Fruit fly (Drosophila melanogaster) whole organism, embryonic: ENCODE data around the gene Ubc4.

Experiments used
- ATbp ChIP-seq: fragments of 200-800 bp; sonication (Bioruptor generic); optimal IDR thresholded peaks from 2 replicates; lab custom pipeline; 2017; ENCODE audit warnings: missing biosample characterization, mild to moderate bottlenecking, missing genetic modification characterization, missing genetic modification reagents
- Aef1 ChIP-seq: fragments of 200-800 bp; sonication (Bioruptor generic); IDR thresholded peaks from 3 replicates; pipeline ENCODE4 v1.3.6; 2022; ENCODE audit warnings: missing biosample characterization, missing genetic modification characterization
- CG10267 ChIP-seq: fragments of 200-800 bp; sonication (Bioruptor generic); optimal IDR thresholded peaks from 2 replicates; lab custom pipeline; 2018; ENCODE audit warnings: missing biosample characterization, mild to moderate bottlenecking, missing genetic modification characterization, moderate library complexity
- CG11560 ChIP-seq: fragments of 200-800 bp; sonication (Bioruptor generic); IDR thresholded peaks from 3 replicates; pipeline ENCODE4 v1.3.6; 2022; ENCODE audit warnings: missing biosample characterization, missing genetic modification characterization
- CG12236 ChIP-seq: fragments of 200-800 bp; sonication (Bioruptor generic); optimal IDR thresholded peaks from 2 replicates; lab custom pipeline; 2016; ENCODE audit warnings: missing biosample characterization, missing genetic modification characterization
- CG1233 ChIP-seq: fragments of 200-800 bp; sonication (Bioruptor generic); optimal IDR thresholded peaks from 4 replicates; lab custom pipeline; 2018; ENCODE audit warnings: missing biosample characterization, mild to moderate bottlenecking, missing genetic modification characterization
- CG13123 ChIP-seq: fragments of 200-800 bp; sonication (Bioruptor generic); optimal IDR thresholded peaks from 2 replicates; lab custom pipeline; 2016; ENCODE audit warnings: missing biosample characterization, missing genetic modification characterization
- CG13296 ChIP-seq: fragments of 200-800 bp; sonication (Bioruptor generic); optimal IDR thresholded peaks from 3 replicates; lab custom pipeline; 2018; ENCODE audit warnings: missing biosample characterization, mild to moderate bottlenecking, missing genetic modification characterization
- CG17186 ChIP-seq: fragments of 200-800 bp; sonication (Bioruptor generic); optimal IDR thresholded peaks from 3 replicates; lab custom pipeline; 2017; ENCODE audit warnings: missing biosample characterization, missing genetic modification reagents, missing genetic modification characterization
- CG17359 ChIP-seq: fragments of 200-800 bp; sonication (Bioruptor generic); optimal IDR thresholded peaks from 3 replicates; lab custom pipeline; 2018; ENCODE audit warnings: missing biosample characterization, mild to moderate bottlenecking, missing genetic modification characterization, moderate library complexity
- CG17612 ChIP-seq: fragments of 200-800 bp; sonication (Bioruptor generic); IDR thresholded peaks from 2 replicates; pipeline ENCODE4 v1.3.6; 2022; ENCODE audit warnings: missing biosample characterization, missing genetic modification characterization
- CG18476 ChIP-seq: fragments of 200-800 bp; sonication (Bioruptor generic); optimal IDR thresholded peaks from 2 replicates; lab custom pipeline; 2016; ENCODE audit warnings: missing biosample characterization, mild to moderate bottlenecking, missing genetic modification characterization
- CG18764 ChIP-seq: fragments of 200-800 bp; sonication (Bioruptor generic); optimal IDR thresholded peaks from 3 replicates; lab custom pipeline; 2016; ENCODE audit warnings: missing biosample characterization, missing genetic modification characterization
- CG30431 ChIP-seq: fragments of 200-800 bp; sonication (Bioruptor generic); optimal IDR thresholded peaks from 2 replicates; lab custom pipeline; 2017; ENCODE audit warnings: missing biosample characterization, missing genetic modification characterization
- CG31441 ChIP-seq: fragments of 200-800 bp; sonication (Bioruptor generic); IDR thresholded peaks from 2 replicates; pipeline ENCODE4 v1.3.6; 2022; ENCODE audit warnings: missing biosample characterization, missing genetic modification characterization
- CG3163 ChIP-seq: fragments of 200-800 bp; sonication (Bioruptor generic); optimal IDR thresholded peaks from 3 replicates; lab custom pipeline; 2016; ENCODE audit warnings: missing biosample characterization, missing genetic modification characterization
- CG3407 ChIP-seq: fragments of 200-800 bp; sonication (Bioruptor generic); optimal IDR thresholded peaks from 2 replicates; lab custom pipeline; 2018; ENCODE audit warnings: missing biosample characterization, mild to moderate bottlenecking, missing genetic modification characterization
- CG4360 ChIP-seq: fragments of 200-800 bp; sonication (Bioruptor generic); IDR thresholded peaks from 2 replicates; pipeline ENCODE4 v1.3.6; 2022; ENCODE audit warnings: missing biosample characterization, missing genetic modification characterization
- CG4707 ChIP-seq: fragments of 200-800 bp; sonication (Bioruptor generic); optimal IDR thresholded peaks from 2 replicates; lab custom pipeline; 2018; ENCODE audit warnings: missing biosample characterization, mild to moderate bottlenecking, missing genetic modification characterization, moderate library complexity
- CG6254 ChIP-seq: fragments of 200-800 bp; sonication (Bioruptor generic); optimal IDR thresholded peaks from 3 replicates; lab custom pipeline; 2017; ENCODE audit warnings: mild to moderate bottlenecking, missing biosample characterization, missing genetic modification reagents, missing genetic modification characterization
- CG7556 ChIP-seq: fragments of 200-800 bp; sonication (Bioruptor generic); optimal IDR thresholded peaks from 2 replicates; lab custom pipeline; 2017; ENCODE audit warnings: missing biosample characterization, mild to moderate bottlenecking, missing genetic modification characterization
- CG8290 ChIP-seq, 3 experiments: fragments of 200-800 bp; sonication (Bioruptor generic); optimal IDR thresholded peaks; 2 replicates each; lab custom pipeline; 2016 to 2019; ENCODE audit warnings: missing biosample characterization in 3 of 3, missing genetic modification characterization in 3 of 3, mild to moderate bottlenecking in 2 of 3, moderate library complexity in 1 of 3
- CG8388 ChIP-seq: fragments of 200-800 bp; sonication (Bioruptor generic); optimal IDR thresholded peaks from 2 replicates; lab custom pipeline; 2019; ENCODE audit warnings: missing biosample characterization, mild to moderate bottlenecking, missing genetic modification characterization, moderate library complexity
- CG8924 ChIP-seq: fragments of 200-800 bp; optimal IDR thresholded peaks from 3 replicates; lab custom pipeline; 2019; ENCODE audit warnings: missing biosample characterization, mild to moderate bottlenecking, missing genetic modification characterization, moderate library complexity
- CG9817 ChIP-seq: fragments of 200-800 bp; sonication (Bioruptor generic); optimal IDR thresholded peaks from 2 replicates; lab custom pipeline; 2018; ENCODE audit warnings: missing biosample characterization, mild to moderate bottlenecking, missing genetic modification characterization, moderate library complexity
- Dll ChIP-seq: fragments of 200-800 bp; sonication (Bioruptor generic); IDR thresholded peaks from 4 replicates; pipeline ENCODE4 v1.3.6; 2022; ENCODE audit warnings: missing biosample characterization, missing genetic modification characterization; ENCODE audit not compliant: partially characterized antibody
- Dp ChIP-seq: fragments of 200-800 bp; sonication (Bioruptor generic); optimal IDR thresholded peaks from 2 replicates; lab custom pipeline; 2018; ENCODE audit warnings: missing biosample characterization, mild to moderate bottlenecking, missing genetic modification characterization, moderate library complexity
- HLH3B ChIP-seq: fragments of 200-800 bp; sonication (Bioruptor generic); IDR thresholded peaks from 2 replicates; pipeline ENCODE4 v1.3.6; 2022; ENCODE audit warnings: missing biosample characterization, missing genetic modification characterization
- Hand ChIP-seq: fragments of 200-800 bp; sonication (Bioruptor generic); optimal IDR thresholded peaks from 2 replicates; lab custom pipeline; 2017; ENCODE audit warnings: mild to moderate bottlenecking, missing biosample characterization, missing genetic modification reagents, missing genetic modification characterization
- MTF-1 ChIP-seq: fragments of 200-800 bp; sonication (Bioruptor generic); optimal IDR thresholded peaks from 2 replicates; lab custom pipeline; 2018; ENCODE audit warnings: missing biosample characterization, mild to moderate bottlenecking, missing genetic modification characterization, borderline replicate concordance
- NK7.1 ChIP-seq: fragments of 200-800 bp; sonication (Bioruptor generic); optimal IDR thresholded peaks from 3 replicates; lab custom pipeline; 2016; ENCODE audit warnings: missing biosample characterization, missing genetic modification characterization
- Side ChIP-seq: fragments of 200-800 bp; sonication (Bioruptor generic); optimal IDR thresholded peaks from 2 replicates; lab custom pipeline; 2016; ENCODE audit warnings: missing biosample characterization, missing genetic modification characterization
- cato ChIP-seq: fragments of 200-800 bp; sonication (Bioruptor generic); optimal IDR thresholded peaks from 2 replicates; lab custom pipeline; 2016; ENCODE audit warnings: missing biosample characterization, missing genetic modification characterization, borderline replicate concordance
- cg ChIP-seq: fragments of 200-800 bp; sonication (Bioruptor generic); optimal IDR thresholded peaks from 3 replicates; lab custom pipeline; 2019; ENCODE audit warnings: missing biosample characterization, mild to moderate bottlenecking, missing genetic modification characterization, moderate library complexity
- chinmo ChIP-seq: fragments of 200-800 bp; sonication (Bioruptor generic); IDR thresholded peaks from 4 replicates; pipeline ENCODE4 v1.3.6; 2022; ENCODE audit warnings: missing biosample characterization, missing genetic modification characterization; ENCODE audit not compliant: partially characterized antibody
- chm ChIP-seq: fragments of 200-800 bp; sonication (Bioruptor generic); IDR thresholded peaks from 2 replicates; pipeline ENCODE4 v1.3.6; 2022; ENCODE audit warnings: missing biosample characterization, missing genetic modification characterization
- crp ChIP-seq, 2 experiments: fragments of 200-800 bp; sonication (Bioruptor generic); optimal IDR thresholded peaks; 2 replicates in 1 of 2; 3 replicates in 1 of 2; lab custom pipeline; 2017; ENCODE audit warnings: missing biosample characterization in 2 of 2, missing genetic modification characterization in 2 of 2, mild to moderate bottlenecking in 1 of 2, moderate library complexity in 1 of 2
- dm ChIP-seq: fragments of 200-800 bp; sonication (Bioruptor generic); optimal IDR thresholded peaks from 3 replicates; lab custom pipeline; 2016; ENCODE audit warnings: missing biosample characterization, missing genetic modification characterization
- dmrt99B ChIP-seq: fragments of 200-800 bp; sonication (Bioruptor generic); optimal IDR thresholded peaks from 2 replicates; lab custom pipeline; 2018; ENCODE audit warnings: missing biosample characterization, mild to moderate bottlenecking, missing genetic modification characterization, moderate library complexity
- fru ChIP-seq: fragments of >200 bp; optimal IDR thresholded peaks from 2 replicates; lab custom pipeline; 2017
- odd ChIP-seq: fragments of 200-800 bp; sonication (Bioruptor generic); optimal IDR thresholded peaks from 2 replicates; lab custom pipeline; 2017; ENCODE audit warnings: missing biosample characterization, mild to moderate bottlenecking, missing genetic modification characterization
- psq ChIP-seq: fragments of 200-800 bp; sonication (Bioruptor generic); optimal IDR thresholded peaks from 2 replicates; lab custom pipeline; 2017; ENCODE audit warnings: missing biosample characterization, missing genetic modification characterization
- rib ChIP-seq: fragments of 200-800 bp; sonication (Bioruptor generic); IDR thresholded peaks from 2 replicates; pipeline ENCODE4 v1.3.6; 2022; ENCODE audit warnings: missing biosample characterization, missing genetic modification characterization
- schlank ChIP-seq: fragments of 200-800 bp; sonication (Bioruptor generic); optimal IDR thresholded peaks from 2 replicates; lab custom pipeline; 2018; ENCODE audit warnings: missing biosample characterization, mild to moderate bottlenecking, missing genetic modification characterization
- sisA ChIP-seq: fragments of 200-800 bp; sonication (Bioruptor generic); IDR thresholded peaks from 2 replicates; pipeline ENCODE4 v1.3.6; 2022; ENCODE audit warnings: missing biosample characterization, missing genetic modification characterization
- slp2 ChIP-seq: fragments of 200-800 bp; sonication (Bioruptor generic); optimal IDR thresholded peaks from 2 replicates; lab custom pipeline; 2016; ENCODE audit warnings: missing biosample characterization, missing genetic modification characterization
- tap ChIP-seq: fragments of 200-800 bp; optimal IDR thresholded peaks from 3 replicates; lab custom pipeline; 2019; ENCODE audit warnings: missing biosample characterization, mild to moderate bottlenecking, missing genetic modification characterization, moderate library complexity
- yki ChIP-seq: fragments of >200 bp; optimal IDR thresholded peaks from 3 replicates; lab custom pipeline; 2018

The Ubc4 gene

DNA sequence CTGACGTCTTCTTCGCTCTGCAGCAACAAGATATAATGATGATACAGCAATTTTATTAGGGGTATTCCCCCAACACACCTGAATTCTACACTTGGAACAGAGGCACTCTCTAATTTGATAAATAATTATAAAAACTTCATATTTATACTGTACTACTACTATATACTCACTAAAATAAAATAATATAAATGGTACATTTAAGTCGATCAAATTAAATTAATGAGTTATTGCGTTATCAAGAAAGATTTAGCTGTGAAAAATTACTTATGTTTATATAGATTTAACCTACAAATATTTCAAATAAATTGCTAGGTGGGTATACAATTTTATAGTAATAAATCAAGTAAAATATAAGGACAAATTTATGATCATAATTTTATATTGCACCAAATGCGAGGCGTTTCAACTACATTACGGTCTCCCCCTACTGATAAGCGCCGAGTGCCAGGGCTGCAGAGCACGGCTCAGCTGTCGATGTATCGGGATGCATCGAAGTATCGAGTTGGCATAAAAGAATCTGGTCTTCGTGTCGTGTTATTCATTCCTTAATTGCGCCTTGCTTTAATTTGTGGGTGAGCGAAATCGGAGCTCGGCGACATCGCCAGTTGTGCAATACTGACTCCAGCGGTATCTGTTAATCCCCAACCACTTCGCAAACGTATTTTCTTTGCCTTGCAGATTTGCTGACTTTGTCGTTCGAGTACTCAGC, 15.8 kb downstream of the Ubc4 start, which contains the start of gene vsg (continued):
- TF ChIP-seq CG8924 (tag; lab: Kevin White, UChicago) (peak; percentile 91), slp2 (GFP tag; lab: Kevin White, UChicago) (peak; percentile 0), CG13296 (GFP tag; lab: Kevin White, UChicago) (peak; percentile 79), CG17186 (GFP tag; lab: Kevin White, UChicago) (no peak), CG7556 (peak; percentile 79), tap (peak; percentile 68), CG30431 (peak; percentile 62), schlank (tag; lab: Kevin White, UChicago) (peak; percentile 19), CG31441 (GFP tag; lab: Robert Waterston, UW) (peak; percentile 94), odd (GFP tag; lab: Kevin White, UChicago) (peak; percentile 70), dmrt99B (tag; lab: Kevin White, UChicago) (peak; percentile 81), psq (peak; percentile 37), CG17612 (GFP tag; lab: Robert Waterston, UW) (peak; percentile 49; the same call in 1 of the 2 replicates), CG1233 (GFP tag; lab: Kevin White, UChicago) (peak; percentile 71), yki (no peak), Aef1 (GFP tag; lab: Robert Waterston, UW) (peak; percentile 55; the same call in 2 of the 3 replicates), CG9817 (tag; lab: Kevin White, UChicago) (peak; percentile 83), CG6254 (peak; percentile 4), CG10267 (tag; lab: Kevin White, UChicago) (peak; percentile 84), dm (GFP tag; lab: Kevin White, UChicago) (peak; percentile 8), CG13123 (GFP tag; lab: Kevin White, UChicago) (peak; percentile 15), CG12236 (GFP tag; lab: Kevin White, UChicago) (no peak), CG18764 (GFP tag; lab: Kevin White, UChicago) (peak; percentile 69), ATbp (peak; percentile 36), CG8290 (GFP tag; optimal IDR thresholded peaks at IDR 0.05; lab: Kevin White, UChicago) (peak; percentile 22), CG8290 (tag; optimal IDR thresholded peaks at IDR 0.05; lab: Kevin White, UChicago) (peak in 1 of 2 experiments; percentile 76), Dll (GFP tag; lab: Robert Waterston, UW) (peak; percentile 78), cato (peak; percentile 48), Hand (GFP tag; lab: Kevin White, UChicago) (peak; percentile 31), NK7.1 (GFP tag; lab: Kevin White, UChicago) (no peak), Dp (GFP tag; lab: Kevin White, UChicago) (no peak), MTF-1 (GFP tag; lab: Kevin White, UChicago) (no peak), CG8388 (GFP tag; lab: Kevin White, UChicago) (peak; percentile 78), CG17359 (tag; lab: Kevin White, UChicago) (peak; percentile 71), sisA (GFP tag; lab: Robert Waterston, UW) (peak; percentile 55; the same call in 1 of the 2 replicates), chm (peak; percentile 52; the same call in 1 of the 2 replicates), chinmo (GFP tag; lab: Robert Waterston, UW) (peak; percentile 95; the same call in 3 of the 4 replicates), fru (lab: Kevin White, UChicago) (no peak), HLH3B (peak; percentile 61; the same call in 1 of the 2 replicates), CG11560 (tag; lab: Robert Waterston, UW) (peak; percentile 70; the same call in 2 of the 3 replicates), CG3163 (GFP tag; lab: Kevin White, UChicago) (no peak), crp (GFP tag; optimal IDR thresholded peaks at IDR 0.05; lab: Kevin White, UChicago) (peak; percentile 0 to 77), CG4360 (0 out of 2 replicates have a peak, but pooled peaks have one; percentile 3), CG3407 (peak; percentile 60), CG18476 (GFP tag; lab: Kevin White, UChicago) (peak; percentile 75), CG4707 (GFP tag; lab: Kevin White, UChicago) (no peak), Side (peak; percentile 13), cg (GFP tag; lab: Kevin White, UChicago) (no peak), rib (GFP tag; lab: Robert Waterston, UW) (no peak)
